Worm (Caenorhabditis elegans): ENCODE measurements around the gene mpz-6.
"Not testable (repeated sequence)": the region's sequence is repeated elsewhere in the genome, so short reads cannot be mapped to it uniquely, and the experiment has no call there.

Gene mpz-6

DNA sequence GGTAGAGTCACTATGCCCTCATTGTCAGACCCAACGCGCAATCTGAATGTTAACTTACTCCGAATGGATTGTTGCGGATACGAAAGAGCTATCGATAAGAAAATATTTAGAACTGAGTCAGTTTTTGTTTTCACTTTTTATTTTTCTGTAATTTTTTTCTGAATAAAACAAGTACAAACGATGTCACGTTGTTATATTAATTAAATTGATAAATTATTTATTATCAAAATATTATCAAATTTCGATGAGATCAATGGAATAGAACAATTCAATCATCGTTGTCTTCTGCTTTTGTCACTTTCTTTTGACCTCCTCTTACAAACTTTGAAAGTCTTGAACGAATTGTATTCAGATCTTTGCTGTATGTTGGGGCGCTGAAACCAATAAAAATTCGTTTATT is at the start of gene mpz-6:
Gene mpz-6, minus strand, starts transcription at position 101 of the 400 bp plus-strand sequence.
- no peak for TF ChIP-seq tbx-11 (GFP tag; IDR thresholded peaks at IDR 0.05)
- no peak for TF ChIP-seq hmg-4 (GFP tag; optimal IDR thresholded peaks at IDR 0.05)
- TF ChIP-seq pes-1 (GFP tag; IDR thresholded peaks at IDR 0.05), result no peak
- TF ChIP-seq tbx-37 (GFP tag; conservative IDR thresholded peaks at IDR 0.05), result no peak
- TF ChIP-seq scrt-1 (GFP tag; IDR thresholded peaks at IDR 0.05), result no peak
- TF ChIP-seq flt-1 (GFP tag; IDR thresholded peaks at IDR 0.05), result no peak

DNA sequence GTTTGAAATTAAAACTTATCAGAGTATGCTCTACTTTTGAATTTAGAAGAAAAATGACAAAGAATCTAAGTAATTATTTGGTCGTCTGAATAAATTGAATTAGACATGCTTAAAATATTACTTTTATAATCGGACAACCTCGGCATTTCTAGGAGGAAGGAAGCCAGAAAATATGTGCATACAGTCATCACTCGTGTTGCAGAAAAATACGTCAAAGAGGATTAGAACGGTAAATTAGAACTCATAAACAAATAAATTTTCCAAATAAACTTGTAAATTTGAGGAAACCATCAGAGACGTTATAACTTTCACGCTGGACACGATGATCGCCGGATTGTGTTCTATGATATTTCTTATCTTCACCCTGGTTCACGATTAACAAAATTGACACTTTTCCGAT is 47.4 kb upstream of the mpz-6 start, which contains the start of gene chil-19:
Gene chil-19, minus strand, starts transcription at position 101 of the 400 bp plus-strand sequence.
- no peak for TF ChIP-seq ceh-13 (GFP tag; optimal IDR thresholded peaks at IDR 0.05)
- no peak for TF ChIP-seq B0310.2 (tag; optimal IDR thresholded peaks at IDR 0.05)
- TF ChIP-seq ets-7 (tag; optimal IDR thresholded peaks at IDR 0.05), result no peak
- TF ChIP-seq F13C5.2 (tag; optimal IDR thresholded peaks at IDR 0.05), result no peak
- TF ChIP-seq scrt-1 (GFP tag; IDR thresholded peaks at IDR 0.05), result no peak

ce11 chrII:9452172-9452571 is 45.3 kb upstream of the mpz-6 start, which contains the start of gene R09D1.12:
Gene R09D1.12 (minus strand): TSS chrII:9452272.
- not testable (repeated sequence) for TF ChIP-seq tbx-37 (GFP tag; conservative IDR thresholded peaks at IDR 0.05); hnd-1 (tag; optimal IDR thresholded peaks at IDR 0.05); F13C5.2 (tag; optimal IDR thresholded peaks at IDR 0.05)

DNA sequence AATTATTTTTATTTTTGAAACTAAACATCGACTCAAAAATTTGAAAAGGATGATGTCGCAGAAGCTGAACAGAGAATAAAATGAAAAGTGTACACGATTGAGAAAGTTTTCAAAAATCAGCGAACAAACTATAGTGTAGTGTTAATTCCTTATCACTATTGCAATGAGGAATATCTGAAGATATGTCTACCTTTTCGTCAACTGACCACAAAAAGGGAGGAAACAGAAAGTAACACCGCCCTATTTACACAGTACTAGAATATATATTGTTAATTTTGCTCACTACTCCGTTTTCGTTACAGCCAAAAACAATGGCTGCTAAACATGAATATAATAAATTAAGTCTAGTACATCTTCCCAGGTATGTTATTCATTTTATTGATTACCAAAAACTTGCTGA is 41.0 kb upstream of the mpz-6 start, which contains the start of gene chil-18:
Gene chil-18, plus strand, starts transcription at position 301 of the 400 bp plus-strand sequence.
- TF ChIP-seq B0310.2 (tag; optimal IDR thresholded peaks at IDR 0.05) (no peak), ets-7 (tag; optimal IDR thresholded peaks at IDR 0.05) (no peak), aly-1 (tag; optimal IDR thresholded peaks at IDR 0.05) (no peak), ceh-13 (GFP tag; optimal IDR thresholded peaks at IDR 0.05) (no peak), ceh-36 (tag; optimal IDR thresholded peaks at IDR 0.05) (no peak)

DNA sequence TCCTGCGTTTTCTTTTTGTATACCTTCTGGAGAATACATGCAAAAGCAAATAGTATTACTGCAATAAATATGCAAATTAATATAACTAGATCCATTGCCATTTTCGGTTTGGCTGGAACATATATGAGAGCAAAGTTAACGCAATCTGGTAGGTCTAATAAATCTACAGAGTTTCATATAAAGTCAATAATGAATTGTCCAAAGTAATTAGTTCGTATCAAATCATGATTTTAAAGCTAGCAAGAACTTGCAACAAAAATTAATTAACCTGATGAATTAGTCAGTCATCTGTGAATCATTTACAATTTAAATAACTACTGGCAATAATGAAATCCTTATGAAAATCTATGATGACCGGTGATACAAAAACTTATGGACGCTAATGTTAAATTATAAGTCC is 38.4 kb upstream of the mpz-6 start, which contains the start of gene R09D1.13:
Gene R09D1.13, minus strand, starts transcription at position 101 of the 400 bp plus-strand sequence.
- TF ChIP-seq tra-4 (tag; optimal IDR thresholded peaks at IDR 0.05) (no peak), pes-1 (GFP tag; IDR thresholded peaks at IDR 0.05) (no peak), ceh-36 (tag; optimal IDR thresholded peaks at IDR 0.05) (no peak), tbx-37 (GFP tag; conservative IDR thresholded peaks at IDR 0.05) (no peak), tbx-11 (GFP tag; IDR thresholded peaks at IDR 0.05) (no peak), scrt-1 (GFP tag; IDR thresholded peaks at IDR 0.05) (no peak), hnd-1 (tag; optimal IDR thresholded peaks at IDR 0.05) (no peak), hmg-4 (GFP tag; optimal IDR thresholded peaks at IDR 0.05) (no peak), F13C5.2 (tag; optimal IDR thresholded peaks at IDR 0.05) (no peak), flt-1 (GFP tag; IDR thresholded peaks at IDR 0.05) (no peak), ceh-13 (GFP tag; optimal IDR thresholded peaks at IDR 0.05) (no peak), sea-1 (GFP tag; conservative IDR thresholded peaks at IDR 0.05) (no peak), ets-7 (tag; optimal IDR thresholded peaks at IDR 0.05) (no peak), hmbx-1 (tag; optimal IDR thresholded peaks at IDR 0.05) (no peak)

ce11 chrII:9443522-9443921 is 36.6 kb upstream of the mpz-6 start, which contains the start of gene chil-15:
Gene chil-15 (minus strand): TSS chrII:9443622.
- TF ChIP-seq pes-1 (GFP tag; IDR thresholded peaks at IDR 0.05) (no peak), ceh-13 (GFP tag; optimal IDR thresholded peaks at IDR 0.05) (no peak), hnd-1 (tag; optimal IDR thresholded peaks at IDR 0.05) (no peak), tbx-37 (GFP tag; conservative IDR thresholded peaks at IDR 0.05) (no peak), aly-1 (tag; optimal IDR thresholded peaks at IDR 0.05) (no peak), F13C5.2 (tag; optimal IDR thresholded peaks at IDR 0.05) (no peak), B0310.2 (tag; optimal IDR thresholded peaks at IDR 0.05) (no peak), tra-4 (tag; optimal IDR thresholded peaks at IDR 0.05) (no peak), ceh-36 (tag; optimal IDR thresholded peaks at IDR 0.05) (no peak), scrt-1 (GFP tag; IDR thresholded peaks at IDR 0.05) (no peak), hmg-4 (GFP tag; optimal IDR thresholded peaks at IDR 0.05) (no peak), hmbx-1 (tag; optimal IDR thresholded peaks at IDR 0.05) (no peak), sea-1 (GFP tag; conservative IDR thresholded peaks at IDR 0.05) (no peak), ama-1 (optimal IDR thresholded peaks at IDR 0.05) (no peak), tbx-11 (GFP tag; IDR thresholded peaks at IDR 0.05) (no peak)

DNA sequence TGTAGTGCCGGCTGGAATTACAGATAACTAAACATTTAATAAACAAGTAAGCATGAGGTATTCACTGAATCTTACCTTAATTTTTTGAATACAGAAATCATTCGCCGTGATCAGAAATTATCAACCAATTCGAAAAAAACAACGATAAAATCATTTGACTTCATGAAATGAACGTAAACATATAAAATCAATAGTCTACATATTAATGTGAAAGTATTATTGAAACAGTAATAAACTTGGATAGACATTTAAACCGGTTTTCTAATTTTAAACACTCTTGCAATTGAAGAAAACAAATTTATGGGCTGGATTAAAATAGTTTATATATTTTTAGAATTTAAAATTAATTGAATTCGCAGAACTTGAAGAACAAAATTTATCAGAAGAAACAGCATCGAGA is 34.9 kb upstream of the mpz-6 start, which contains the start of gene chil-16:
Gene chil-16, minus strand, starts transcription at position 101 of the 400 bp plus-strand sequence.
- TF ChIP-seq tbx-37 (GFP tag; conservative IDR thresholded peaks at IDR 0.05) (no peak), pes-1 (GFP tag; IDR thresholded peaks at IDR 0.05) (no peak), hmbx-1 (tag; optimal IDR thresholded peaks at IDR 0.05) (no peak)

DNA sequence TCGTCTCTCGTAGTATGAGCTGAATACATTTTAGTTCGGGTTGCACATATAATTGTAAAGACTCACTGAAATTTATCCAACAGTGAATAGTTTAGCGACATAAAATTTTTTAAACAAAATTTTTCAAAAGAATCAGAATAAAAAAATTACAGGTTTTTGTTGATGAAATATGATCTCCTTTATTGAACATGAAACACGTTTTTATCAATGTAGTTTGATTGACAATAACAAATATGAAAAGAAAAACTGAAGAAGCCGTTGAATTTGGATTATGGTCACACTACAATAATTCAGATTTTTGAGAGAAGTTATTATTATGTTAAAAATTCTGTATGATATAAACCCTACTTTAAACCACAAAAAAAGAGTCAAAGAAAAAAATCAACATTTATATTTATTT is 33.1 kb upstream of the mpz-6 start, which contains the start of gene chil-17:
Gene chil-17, minus strand, starts transcription at position 101 of the 400 bp plus-strand sequence.
- TF ChIP-seq scrt-1 (GFP tag; IDR thresholded peaks at IDR 0.05) (no peak), tra-4 (tag; optimal IDR thresholded peaks at IDR 0.05) (no peak), aly-1 (tag; optimal IDR thresholded peaks at IDR 0.05) (no peak), ceh-36 (tag; optimal IDR thresholded peaks at IDR 0.05) (no peak), sea-1 (GFP tag; conservative IDR thresholded peaks at IDR 0.05) (no peak), ceh-13 (GFP tag; optimal IDR thresholded peaks at IDR 0.05) (no peak), F13C5.2 (tag; optimal IDR thresholded peaks at IDR 0.05) (no peak), hmbx-1 (tag; optimal IDR thresholded peaks at IDR 0.05) (no peak)

DNA sequence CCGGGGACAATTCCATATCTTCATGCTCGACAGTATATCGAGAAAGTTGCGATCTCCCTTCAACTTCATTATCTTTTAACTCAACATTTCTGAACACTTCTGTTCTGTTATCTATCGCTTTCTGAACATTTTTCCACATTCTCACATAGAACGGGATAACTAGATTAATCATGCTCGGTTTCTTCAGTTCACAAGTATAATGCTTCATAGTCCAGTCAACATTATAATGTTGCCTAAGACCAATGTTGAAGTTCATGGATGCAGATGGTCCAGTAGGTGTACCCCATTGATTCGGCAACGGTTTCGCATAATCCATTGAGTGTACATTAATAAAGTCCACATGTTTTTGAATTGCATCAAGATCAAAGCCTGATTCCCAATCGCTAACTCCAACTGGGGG is 31.9 kb upstream of the mpz-6 start:
- no peak for TF ChIP-seq tbx-37 (GFP tag; conservative IDR thresholded peaks at IDR 0.05)
- no peak for TF ChIP-seq sea-1 (GFP tag; conservative IDR thresholded peaks at IDR 0.05)
- TF ChIP-seq tra-4 (tag; optimal IDR thresholded peaks at IDR 0.05), result no peak
- TF ChIP-seq ceh-36 (tag; optimal IDR thresholded peaks at IDR 0.05), result no peak
- no peak for TF ChIP-seq aly-1 (tag; optimal IDR thresholded peaks at IDR 0.05)
- no peak for TF ChIP-seq ama-1 (optimal IDR thresholded peaks at IDR 0.05)
- TF ChIP-seq hmbx-1 (tag; optimal IDR thresholded peaks at IDR 0.05), result no peak
- TF ChIP-seq scrt-1 (GFP tag; IDR thresholded peaks at IDR 0.05), result no peak
- no peak for TF ChIP-seq B0310.2 (tag; optimal IDR thresholded peaks at IDR 0.05)
- TF ChIP-seq ets-7 (tag; optimal IDR thresholded peaks at IDR 0.05), result no peak
